Fruit fly (Drosophila melanogaster): ENCODE results near the gene CG13894.

CG13894 gene

DNA sequence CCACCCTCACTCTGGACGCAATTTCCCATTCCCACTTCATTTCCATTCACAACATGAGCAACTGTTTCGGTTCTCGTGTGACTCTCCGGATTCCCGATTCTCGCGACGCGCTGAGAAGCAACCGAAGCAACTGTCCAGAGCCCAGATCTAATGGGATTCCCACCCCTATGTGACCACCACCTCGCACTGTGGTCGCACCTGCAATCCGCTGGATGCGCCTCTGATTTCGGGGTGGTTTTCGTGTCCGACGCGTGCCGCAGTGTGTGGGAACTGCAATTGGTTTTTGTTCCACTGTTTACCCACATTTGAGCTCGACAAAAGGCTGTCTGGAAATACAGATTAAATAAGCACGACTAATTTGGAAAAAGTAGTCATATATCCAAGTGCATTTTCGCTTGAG lies 23.1 kb downstream of the CG13894 start:
- TF ChIP-seq CG8478 (optimal IDR thresholded peaks at IDR 0.05): no peak
- TF ChIP-seq CTCF (optimal IDR thresholded peaks at IDR 0.05): no peak

DNA sequence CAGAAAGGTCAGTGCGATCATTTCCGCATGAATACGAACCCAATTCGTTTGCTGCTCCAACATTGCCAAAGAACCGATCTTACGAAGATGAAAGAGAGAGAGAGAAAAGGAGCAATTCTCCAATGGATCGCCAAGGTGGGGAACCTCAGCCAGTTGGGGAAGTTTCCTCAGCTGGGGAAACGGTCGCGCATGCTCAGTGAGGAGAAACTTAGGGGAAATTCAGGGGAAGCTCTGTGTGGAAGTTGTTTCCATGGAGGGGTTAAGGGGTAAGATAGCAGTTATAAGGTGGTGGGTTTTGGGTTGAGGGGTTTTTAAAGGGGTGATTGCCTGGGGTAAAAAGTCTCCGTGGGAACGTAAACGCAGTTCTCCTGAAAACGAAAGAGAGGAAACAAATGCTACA lies 25.6 kb downstream of the CG13894 start:
- TF ChIP-seq CTCF (optimal IDR thresholded peaks at IDR 0.05): no peak
- no peak for TF ChIP-seq CG8478 (optimal IDR thresholded peaks at IDR 0.05)

DNA sequence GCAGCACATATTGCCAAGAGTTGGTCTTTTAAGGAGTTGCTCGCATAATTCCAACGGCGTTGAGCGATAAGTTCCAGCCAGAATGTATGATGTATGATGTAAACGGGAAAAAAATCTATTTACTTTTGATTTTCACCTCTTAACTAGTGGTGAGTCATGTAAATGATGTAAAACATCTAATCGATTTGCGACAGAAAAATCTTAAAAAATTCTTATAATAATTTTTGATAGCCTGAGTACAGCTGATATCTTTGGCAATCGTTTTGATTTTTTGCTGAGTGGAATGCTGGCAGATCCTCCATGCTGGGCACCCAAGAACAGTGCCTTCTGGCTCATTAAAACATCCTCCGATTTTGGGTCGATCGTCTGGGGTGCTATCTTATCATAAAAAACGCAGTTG lies 32.4 kb downstream of the CG13894 start:
- TF ChIP-seq CTCF (optimal IDR thresholded peaks at IDR 0.05): no peak
- no peak for TF ChIP-seq CG8478 (optimal IDR thresholded peaks at IDR 0.05)

DNA sequence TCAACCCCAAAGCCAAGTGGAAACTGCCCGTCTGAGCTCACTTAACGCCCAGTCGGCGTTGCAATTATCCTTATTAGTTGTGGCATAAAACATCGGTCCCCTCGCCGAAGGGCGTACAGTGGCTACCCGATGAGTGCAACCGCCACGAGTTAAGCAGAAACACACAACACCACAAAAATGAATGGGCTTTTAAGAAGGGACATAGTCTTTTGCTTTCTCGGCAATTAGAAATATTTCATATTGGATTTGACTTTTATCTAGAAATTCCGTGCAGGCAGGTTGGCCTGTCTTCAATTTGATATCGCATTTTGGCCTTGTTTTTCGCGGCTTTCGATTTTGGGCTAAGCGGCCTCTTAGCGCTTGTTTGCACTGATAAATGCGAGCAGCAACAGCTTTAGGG lies 35.1 kb downstream of the CG13894 start:
- TF ChIP-seq CTCF (optimal IDR thresholded peaks at IDR 0.05): no peak
- no peak for TF ChIP-seq CG8478 (optimal IDR thresholded peaks at IDR 0.05)

DNA sequence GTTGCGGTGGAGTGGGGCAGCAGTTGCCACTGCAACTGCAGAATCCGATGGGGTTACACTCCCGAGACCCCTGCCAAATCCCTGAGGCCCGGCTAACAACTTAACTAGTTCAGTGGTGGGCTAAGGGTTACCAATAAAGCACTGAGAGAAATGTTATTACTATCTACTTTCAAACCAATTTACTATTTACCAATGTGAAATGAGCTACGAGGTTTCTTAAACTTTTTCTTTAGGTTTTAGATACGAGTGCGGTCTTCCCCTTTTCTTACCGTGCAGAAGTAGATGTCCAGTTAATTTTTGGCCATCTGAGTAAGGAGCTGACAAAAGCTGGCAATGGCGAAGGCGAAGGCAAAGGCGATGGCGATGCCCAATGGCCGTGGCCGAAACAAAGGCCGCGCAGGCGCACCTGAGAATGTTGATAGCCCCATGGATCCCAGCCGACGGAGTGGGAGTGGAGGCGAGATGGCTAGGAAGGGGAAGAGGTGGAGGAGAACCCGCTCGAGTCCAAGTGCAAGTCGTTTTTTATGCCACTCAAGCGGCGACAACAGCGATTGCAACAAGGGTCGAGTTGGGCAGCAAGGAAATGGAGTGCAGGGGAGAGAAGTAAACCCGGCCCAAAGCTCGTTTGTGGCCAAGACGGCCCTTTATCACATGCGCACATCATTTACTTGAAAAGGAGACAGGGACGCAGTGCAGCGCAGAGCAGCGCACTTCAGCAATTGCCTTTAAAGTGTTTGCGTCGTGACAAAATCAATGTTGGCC lies 38.4 kb downstream of the CG13894 start:
- TF ChIP-seq CTCF (optimal IDR thresholded peaks at IDR 0.05) (no peak), CG8478 (optimal IDR thresholded peaks at IDR 0.05) (no peak)

DNA sequence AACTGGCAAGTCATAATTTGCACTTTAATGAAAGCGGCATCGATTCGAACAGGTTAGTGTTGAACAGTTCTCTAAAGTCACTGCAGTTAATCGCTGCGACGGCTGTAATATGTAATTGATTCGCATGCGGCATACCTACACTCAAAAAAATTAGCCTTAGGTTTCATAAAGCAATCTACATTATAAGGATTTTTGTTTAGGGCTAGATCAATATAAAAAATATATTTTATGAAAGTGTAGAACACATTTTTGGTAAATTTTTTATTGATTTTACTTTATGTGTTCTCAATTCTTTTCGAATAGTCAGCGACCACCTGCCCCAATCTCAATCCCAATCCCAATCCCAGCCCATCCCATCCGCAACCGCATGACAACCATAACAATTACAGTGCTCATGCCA lies 40.7 kb downstream of the CG13894 start:
- TF ChIP-seq CTCF (optimal IDR thresholded peaks at IDR 0.05) (no peak), CG8478 (optimal IDR thresholded peaks at IDR 0.05) (no peak)

DNA sequence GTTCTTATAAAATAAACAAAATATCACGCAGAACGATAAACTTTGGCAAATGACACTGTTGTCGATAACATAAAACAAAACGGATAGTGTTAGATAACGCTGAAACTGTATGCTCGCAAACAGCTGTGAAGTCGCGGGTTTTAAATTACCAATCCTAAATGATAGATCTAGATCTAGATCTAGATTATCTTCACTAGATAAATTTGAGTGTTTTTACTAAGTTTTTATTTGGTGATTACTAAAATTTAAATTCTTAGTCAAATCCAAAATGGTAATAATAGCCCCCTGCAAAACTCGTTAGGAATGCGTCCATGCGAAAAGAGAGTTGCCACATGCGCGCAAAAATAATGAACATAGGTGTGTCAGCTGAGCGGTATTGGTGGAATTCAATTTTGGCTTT lies 44.9 kb downstream of the CG13894 start, which contains the start of the genes MED30 and Rev1:
Gene MED30, minus strand, starts transcription at position 71 of the 400 bp plus-strand sequence.
Gene Rev1, plus strand, starts transcription at position 345 of the 400 bp plus-strand sequence.
- no peak for TF ChIP-seq CTCF (optimal IDR thresholded peaks at IDR 0.05)
- TF ChIP-seq CG8478 (optimal IDR thresholded peaks at IDR 0.05): no peak

DNA sequence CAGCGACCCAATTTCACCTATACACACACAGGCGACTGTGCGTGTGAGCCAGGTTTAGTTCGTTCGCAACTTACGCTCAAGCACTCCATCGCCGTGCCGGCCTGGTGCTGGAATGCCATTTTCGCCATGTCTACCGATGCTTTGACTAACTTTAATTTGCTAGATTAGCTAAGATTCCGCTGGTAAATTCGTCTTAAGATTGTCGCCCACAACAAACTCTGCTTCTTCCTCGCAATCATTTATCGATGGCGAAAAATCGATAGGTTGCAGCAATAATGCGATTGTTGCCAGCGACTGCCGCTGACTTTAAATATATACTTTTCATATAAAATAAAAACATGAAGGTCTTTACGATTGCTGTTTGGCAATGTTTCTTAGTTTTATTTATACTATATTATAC lies 46.3 kb downstream of the CG13894 start, which contains the start of gene CG3402:
Gene CG3402, minus strand, starts transcription at position 245 of the 400 bp plus-strand sequence.
- TF ChIP-seq CTCF (optimal IDR thresholded peaks at IDR 0.05) (no peak), CG8478 (optimal IDR thresholded peaks at IDR 0.05) (no peak)

DNA sequence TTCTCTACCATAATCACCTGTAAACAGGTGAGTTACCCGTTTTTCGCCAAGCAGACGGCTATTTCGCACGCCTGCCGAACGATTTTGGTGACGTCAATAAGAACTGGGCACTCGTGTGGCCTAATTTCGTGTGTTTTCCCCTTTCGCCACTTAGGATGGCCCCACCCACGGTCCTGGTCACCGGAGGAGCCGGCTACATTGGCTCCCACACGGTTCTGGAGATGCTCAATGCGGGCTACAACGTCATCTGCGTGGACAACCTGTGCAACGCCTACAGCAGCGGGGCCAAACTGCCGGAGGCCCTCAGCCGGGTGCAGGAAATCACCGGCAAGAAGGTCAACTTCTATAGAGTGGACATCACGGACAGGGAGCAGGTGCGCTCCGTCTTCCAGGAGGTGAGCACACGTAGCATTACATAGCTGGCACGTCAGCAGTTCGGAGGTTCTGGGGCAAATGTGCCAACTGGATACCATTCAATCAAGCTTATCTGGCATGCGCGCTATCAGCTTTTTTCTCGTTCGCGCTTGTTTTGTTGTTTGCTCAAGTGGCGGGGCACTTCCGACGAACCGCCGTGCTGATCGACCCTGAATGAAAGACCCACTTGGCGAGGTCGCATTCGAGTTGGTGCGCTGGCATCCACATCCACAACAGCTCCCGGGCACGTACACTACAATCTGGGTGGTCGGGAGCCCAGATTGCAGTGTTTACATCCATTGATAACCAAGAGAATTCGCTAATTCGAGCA lies 49.7 kb downstream of the CG13894 start:
- TF ChIP-seq CTCF (optimal IDR thresholded peaks at IDR 0.05): no peak
- TF ChIP-seq CG8478 (optimal IDR thresholded peaks at IDR 0.05): no peak

DNA sequence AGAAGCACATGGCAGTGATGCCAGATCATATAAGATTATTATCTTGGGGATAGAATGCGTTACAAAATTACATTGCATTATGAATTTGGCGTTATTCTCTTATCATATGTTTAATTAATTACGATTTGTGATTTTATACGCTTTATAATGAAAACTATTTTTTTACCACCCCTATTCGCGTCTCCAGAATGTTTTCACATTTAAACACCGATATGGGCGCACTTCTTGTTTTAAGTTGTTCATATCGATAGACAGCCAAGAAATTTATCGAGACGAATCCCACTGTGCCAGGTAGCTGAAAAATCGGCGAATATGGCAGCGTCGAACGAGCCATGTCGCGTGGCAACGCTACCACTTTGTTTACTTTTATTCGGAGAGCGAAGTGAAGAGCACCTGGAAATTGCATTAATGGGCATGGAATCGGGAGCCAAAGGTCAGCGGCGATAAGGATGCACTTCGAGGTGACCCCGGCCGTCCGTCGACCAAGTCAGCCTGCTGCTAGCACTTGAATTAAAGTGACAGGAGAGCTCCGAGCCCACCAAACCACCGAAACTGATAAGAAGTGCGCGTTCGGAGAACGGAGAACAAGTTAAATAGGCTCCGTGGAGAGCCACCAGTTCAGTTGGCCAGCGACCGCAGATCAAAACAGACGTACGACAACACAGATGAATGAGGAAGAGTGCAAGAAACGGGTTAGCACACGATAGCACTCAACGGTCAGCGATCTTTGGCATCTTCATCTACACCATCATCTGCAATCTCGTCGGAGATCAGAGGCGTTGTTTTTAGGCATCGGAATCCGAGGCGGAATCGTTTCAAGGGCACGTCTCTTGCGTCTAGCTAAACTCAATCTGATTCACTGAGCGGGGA lies 50.6 kb downstream of the CG13894 start, which contains the start of gene Gale:
Gene Gale, plus strand, starts transcription at position 401 of the 870 bp plus-strand sequence.
- TF ChIP-seq CG8478 (optimal IDR thresholded peaks at IDR 0.05) (no peak), CTCF (optimal IDR thresholded peaks at IDR 0.05) (peak; percentile 58 to 59)

DNA sequence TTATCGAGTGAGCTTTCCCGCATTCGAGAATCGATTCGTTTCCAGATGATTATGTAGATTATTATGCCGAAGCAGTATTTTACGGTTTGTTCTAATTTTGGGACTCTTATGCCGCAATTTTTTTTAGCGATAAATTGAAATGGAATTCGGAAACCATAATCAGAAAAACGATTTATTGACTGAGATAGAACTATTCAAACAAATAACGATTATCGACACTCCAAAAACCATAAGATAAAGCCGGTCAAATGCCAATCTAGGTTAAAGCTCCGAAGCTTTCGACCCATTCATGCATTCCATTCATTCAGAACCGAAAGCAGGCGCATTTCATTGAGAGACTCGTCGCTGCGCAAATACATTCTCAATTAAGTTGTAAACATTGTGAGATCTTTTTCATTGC lies 51.4 kb downstream of the CG13894 start:
- TF ChIP-seq CTCF (optimal IDR thresholded peaks at IDR 0.05): no peak
- TF ChIP-seq CG8478 (optimal IDR thresholded peaks at IDR 0.05): no peak

DNA sequence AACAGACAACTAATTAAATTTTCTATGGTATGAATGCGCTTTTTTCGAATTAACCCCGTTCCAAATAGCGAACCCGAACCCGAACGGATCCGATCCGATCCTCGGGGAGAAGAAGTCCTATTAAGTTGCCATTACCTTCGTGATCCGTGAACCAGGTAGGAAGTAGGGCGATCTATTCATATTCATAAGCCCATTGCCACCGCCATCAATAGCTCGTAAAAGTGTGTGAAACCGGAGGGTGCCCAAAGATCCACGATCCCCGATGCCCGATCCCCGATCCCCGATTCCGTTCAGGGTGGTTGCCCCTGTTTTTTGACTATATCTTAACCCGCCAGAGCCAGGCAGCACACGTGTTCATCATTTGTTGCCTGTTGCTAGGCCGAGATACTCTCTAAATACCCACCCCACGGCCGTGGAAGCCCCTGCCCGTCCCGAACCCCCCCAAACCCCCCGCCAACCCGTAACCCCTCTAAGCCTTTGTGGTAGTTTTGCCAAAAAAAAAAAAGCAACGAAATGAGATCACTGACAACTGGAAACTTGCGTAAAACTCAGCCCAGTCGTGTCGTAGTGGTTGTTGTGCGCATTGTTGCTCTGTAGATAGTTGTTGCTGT lies 53.4 kb downstream of the CG13894 start:
- TF ChIP-seq CTCF (optimal IDR thresholded peaks at IDR 0.05): no peak
- no peak for TF ChIP-seq CG8478 (optimal IDR thresholded peaks at IDR 0.05)

DNA sequence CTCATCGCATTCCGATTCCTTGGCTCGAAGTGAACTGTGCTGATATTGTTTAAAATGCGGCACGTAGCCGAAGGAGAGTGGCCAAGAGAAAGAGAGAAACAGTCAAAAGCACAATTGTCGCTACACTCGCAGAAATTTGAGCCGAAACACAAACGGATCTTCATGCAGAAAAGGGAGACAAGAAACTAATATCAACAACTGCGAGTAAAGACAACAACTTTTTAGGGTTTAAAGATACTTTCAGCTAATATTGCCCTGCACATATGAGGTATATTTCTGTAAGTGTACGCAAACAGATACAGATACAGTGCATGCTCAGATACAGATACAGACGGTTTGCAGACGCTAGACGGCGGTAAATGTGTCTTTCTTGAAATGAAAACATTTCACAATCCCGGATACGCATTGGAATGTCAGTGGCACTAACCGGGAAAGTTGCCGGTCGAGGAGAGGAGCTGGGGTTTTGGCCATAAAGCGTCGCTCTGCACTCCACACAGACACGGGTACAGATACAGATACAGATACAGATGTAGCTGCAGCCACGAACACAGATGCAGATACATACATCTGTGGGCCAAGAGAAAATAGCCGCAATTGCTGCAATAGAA lies 54.7 kb downstream of the CG13894 start:
- TF ChIP-seq CG8478 (optimal IDR thresholded peaks at IDR 0.05) (no peak), CTCF (optimal IDR thresholded peaks at IDR 0.05) (no peak)
